Worm (Caenorhabditis elegans): ENCODE results near the gene srh-41.

Gene srh-41

DNA sequence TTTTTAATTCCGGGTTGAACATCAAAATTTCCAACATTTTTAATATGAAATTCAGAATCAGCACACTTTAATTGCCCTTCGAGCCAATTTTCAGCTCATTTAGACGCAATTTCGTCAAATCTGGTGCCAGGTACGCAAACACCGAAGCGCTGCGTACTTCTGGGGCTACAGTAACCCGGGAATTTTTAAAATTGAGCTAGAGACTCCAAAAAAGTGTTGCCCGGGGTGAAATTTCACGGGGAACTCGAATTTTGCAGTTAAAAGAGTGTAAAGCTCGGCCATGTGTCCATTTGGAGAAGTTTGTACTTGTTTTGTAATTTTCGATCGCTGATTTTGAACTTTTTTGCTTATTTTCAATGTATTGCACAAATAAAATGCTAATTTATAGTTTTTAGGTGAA is 44.9 kb downstream of the srh-41 start:
- TF ChIP-seq F13H6.1 (tag; optimal IDR thresholded peaks at IDR 0.05) (no peak), pha-4 (tag; optimal IDR thresholded peaks at IDR 0.05) (no peak), fkh-10 (GFP tag; optimal IDR thresholded peaks at IDR 0.05) (no peak), ztf-16 (tag; optimal IDR thresholded peaks at IDR 0.05) (no peak), ceh-48 (tag; optimal IDR thresholded peaks at IDR 0.05) (no peak), ceh-22 (tag; optimal IDR thresholded peaks at IDR 0.05) (no peak), elt-4 (tag; optimal IDR thresholded peaks at IDR 0.05) (no peak), C08G9.2 (tag; optimal IDR thresholded peaks at IDR 0.05) (no peak), ceh-24 (tag; optimal IDR thresholded peaks at IDR 0.05) (no peak), pax-1 (tag; optimal IDR thresholded peaks at IDR 0.05) (no peak), ceh-34 (tag; optimal IDR thresholded peaks at IDR 0.05) (no peak), nfya-1 (tag; optimal IDR thresholded peaks at IDR 0.05) (no peak), ceh-9 (tag; optimal IDR thresholded peaks at IDR 0.05) (no peak), K02D7.2 (tag; optimal IDR thresholded peaks at IDR 0.05) (no peak), fkh-6 (tag; optimal IDR thresholded peaks at IDR 0.05) (no peak), K09A11.1 (tag; optimal IDR thresholded peaks at IDR 0.05; ENCODE audit: insufficient read depth) (no peak), odd-2 (tag; optimal IDR thresholded peaks at IDR 0.05) (no peak), unc-55 (GFP tag; optimal IDR thresholded peaks at IDR 0.05) (no peak)

DNA sequence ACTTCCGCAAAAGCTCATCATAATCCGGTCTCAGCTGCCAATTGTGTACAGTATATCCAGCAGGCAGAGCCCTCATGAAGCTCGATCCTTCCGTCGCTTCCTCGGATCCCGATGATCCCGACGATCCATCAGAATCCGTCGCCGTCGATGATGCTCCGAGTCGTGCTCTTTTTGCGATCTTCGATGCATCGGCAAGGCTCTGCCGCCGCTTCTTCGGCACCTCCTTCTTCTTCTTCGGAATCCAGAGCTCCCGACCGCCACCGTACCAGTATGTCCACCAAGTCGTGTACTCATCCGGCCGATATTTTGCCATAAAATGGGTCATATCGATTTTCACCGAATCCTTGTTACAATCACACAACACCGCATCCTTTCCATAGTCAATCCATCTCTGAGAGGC is 47.3 kb downstream of the srh-41 start:
- TF ChIP-seq tbx-2 (tag; optimal IDR thresholded peaks at IDR 0.05), result no peak
- TF ChIP-seq pqm-1 (tag; optimal IDR thresholded peaks at IDR 0.05), result no peak
- no peak for TF ChIP-seq ref-2 (tag; optimal IDR thresholded peaks at IDR 0.05)
- no peak for TF ChIP-seq ceh-24 (tag; optimal IDR thresholded peaks at IDR 0.05)
- no peak for TF ChIP-seq ceh-30 (tag; optimal IDR thresholded peaks at IDR 0.05)
- peak; percentile 83 for TF ChIP-seq elt-4 (tag; optimal IDR thresholded peaks at IDR 0.05)
- no peak for TF ChIP-seq hlh-6 (tag; optimal IDR thresholded peaks at IDR 0.05)
- no peak for TF ChIP-seq eyg-1 (tag; optimal IDR thresholded peaks at IDR 0.05)

DNA sequence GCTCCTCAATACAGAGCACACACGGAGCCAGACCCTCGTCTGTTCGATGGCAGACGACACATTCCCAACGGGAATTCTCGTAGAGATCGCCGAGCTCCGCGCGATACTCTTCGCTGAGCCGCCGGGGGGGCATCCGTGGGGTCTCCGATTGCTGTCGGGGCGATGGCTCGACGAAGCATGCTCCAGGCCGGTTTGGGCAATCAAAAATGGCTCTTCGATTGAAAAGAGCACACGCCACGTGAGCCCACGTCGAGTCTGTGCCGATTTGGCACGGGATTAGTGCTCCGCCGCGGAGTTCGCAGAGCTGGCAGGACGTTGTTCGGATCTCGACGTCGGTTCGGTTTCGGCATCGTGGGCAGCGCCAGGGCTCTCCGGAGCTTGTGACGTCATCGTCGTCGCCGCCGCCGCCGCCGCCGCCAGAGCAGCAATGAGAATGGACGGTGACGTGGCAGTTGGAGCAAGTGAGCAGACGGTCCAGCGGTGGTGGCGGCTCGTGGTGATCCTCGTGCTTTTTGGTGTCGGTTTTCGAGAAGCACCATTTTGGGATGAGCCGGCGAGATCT is 49.9 kb downstream of the srh-41 start:
- TF ChIP-seq sdc-2 (tag; optimal IDR thresholded peaks at IDR 0.05), result peak; percentile 17
- no peak for TF ChIP-seq ama-1 (optimal IDR thresholded peaks at IDR 0.05)

DNA sequence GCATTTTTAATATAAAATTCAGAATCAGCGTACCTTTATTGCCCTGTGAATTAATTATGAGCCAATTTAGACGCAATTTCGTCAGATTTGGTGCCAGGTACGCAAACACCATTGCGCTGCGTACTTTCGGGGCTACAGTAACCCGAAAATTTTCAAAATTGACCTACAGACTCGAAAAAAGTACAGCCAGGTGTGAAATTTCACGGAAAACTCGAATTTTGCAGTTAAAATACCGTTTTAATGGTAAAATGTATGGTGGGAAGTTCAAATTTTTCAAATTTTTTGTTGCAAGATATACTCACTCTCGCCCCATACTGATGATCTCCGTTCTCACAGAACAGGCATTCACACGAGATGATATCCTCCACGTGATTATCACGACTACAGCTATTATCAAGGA is 50.6 kb downstream of the srh-41 start:
- TF ChIP-seq K09A11.1 (tag; optimal IDR thresholded peaks at IDR 0.05; ENCODE audit: insufficient read depth) (no peak), nfya-1 (tag; optimal IDR thresholded peaks at IDR 0.05) (no peak), ttx-3 (tag; optimal IDR thresholded peaks at IDR 0.05) (no peak), C08G9.2 (tag; optimal IDR thresholded peaks at IDR 0.05) (no peak), unc-3 (GFP tag; conservative IDR thresholded peaks at IDR 0.05) (no peak), unc-3 (tag; optimal IDR thresholded peaks at IDR 0.05) (no peak), hlh-30 (tag; optimal IDR thresholded peaks at IDR 0.05; ENCODE audit: insufficient read depth) (no peak), ceh-45 (GFP tag; IDR thresholded peaks at IDR 0.05) (no peak), ceh-18 (tag; optimal IDR thresholded peaks at IDR 0.05) (no peak), fkh-10 (GFP tag; optimal IDR thresholded peaks at IDR 0.05) (no peak), hlh-8 (tag; optimal IDR thresholded peaks at IDR 0.05) (no peak), pag-3 (tag; optimal IDR thresholded peaks at IDR 0.05; ENCODE audit: borderline replicate concordance) (no peak), ceh-22 (tag; optimal IDR thresholded peaks at IDR 0.05) (no peak)
